Worm (Caenorhabditis elegans): ENCODE data around the gene srw-89.
A peak's percentile ranks its signal among the peaks of the same experiment; 100 is the strongest.

srw-89 gene

ce11 chrV:4043632-4044031 is 26.8 kb downstream of the srw-89 start, which contains the start of gene phat-3:
phat-3 (plus strand) TSS chrV:4043932.
- no peak for TF ChIP-seq D2030.7 (GFP tag; IDR thresholded peaks at IDR 0.05)
- no peak for TF ChIP-seq lsl-1 (GFP tag; optimal IDR thresholded peaks at IDR 0.05)
- 0 out of 2 replicates have a peak, but pooled peaks have one; percentile 52 for TF ChIP-seq F37B4.10 (GFP tag; IDR thresholded peaks at IDR 0.05)
- TF ChIP-seq F49E8.2 (tag; optimal IDR thresholded peaks at IDR 0.05; ENCODE audit: insufficient read depth): no peak

- TF ChIP-seq attf-6 (GFP tag; IDR thresholded peaks at IDR 0.05) (no peak), dpl-1 (GFP tag; optimal IDR thresholded peaks at IDR 0.05) (no peak), madf-8 (GFP tag; conservative IDR thresholded peaks at IDR 0.05) (no peak), attf-5 (GFP tag; optimal IDR thresholded peaks at IDR 0.05) (no peak), nhr-27 (tag; optimal IDR thresholded peaks at IDR 0.05) (no peak), akir-1 (GFP tag; optimal IDR thresholded peaks at IDR 0.05) (no peak)
Observed at ce11 chrV:4046122-4046521, 29.2 kb downstream of the srw-89 start, which contains the start of gene phat-7. phat-7 (plus strand) TSS chrV:4046422.

DNA sequence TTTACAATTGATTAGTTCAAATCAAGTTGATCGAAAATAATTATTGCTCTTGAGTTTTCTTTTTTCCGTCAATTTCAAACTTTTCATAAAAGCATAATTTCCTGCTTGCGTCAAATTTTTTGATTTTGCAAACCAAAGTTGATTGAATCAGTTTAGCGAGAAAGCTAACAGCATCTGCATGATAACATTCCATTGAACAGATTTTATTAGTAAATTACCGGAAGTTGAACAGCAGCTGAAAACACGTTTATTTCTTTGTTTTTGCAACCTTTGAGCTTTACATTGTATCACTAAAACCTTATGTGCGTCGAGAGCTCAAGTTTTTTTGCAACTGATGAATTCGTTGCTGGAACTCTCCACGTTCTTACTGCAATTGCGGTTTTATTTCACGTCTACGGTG is 30.7 kb downstream of the srw-89 start, which contains the start of gene srh-169:
srh-169 (plus strand) TSS at position 301 of the 400 bp plus-strand sequence.
- no peak for TF ChIP-seq gei-17 (GFP tag; optimal IDR thresholded peaks at IDR 0.05)
- TF ChIP-seq Y53F4B.3 (GFP tag; IDR thresholded peaks at IDR 0.05): no peak

DNA sequence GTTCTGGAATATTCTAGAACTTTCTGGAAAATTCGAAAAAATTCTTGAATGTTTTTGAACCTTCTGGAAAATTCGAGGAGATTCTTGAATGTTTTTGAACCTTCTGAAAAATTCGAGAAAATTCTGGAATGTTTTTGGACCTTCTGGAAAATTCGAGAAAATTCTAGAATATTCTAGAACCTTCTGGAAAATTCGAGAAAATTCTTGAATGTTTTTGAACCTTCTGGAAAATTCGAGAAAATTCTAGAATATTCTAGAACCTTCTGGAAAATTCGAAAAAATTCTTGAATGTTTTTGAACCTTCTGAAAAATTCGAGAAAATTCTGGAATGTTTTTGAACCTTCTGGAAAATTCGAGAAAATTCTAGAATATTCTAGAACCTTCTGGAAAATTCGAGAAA is 33.9 kb downstream of the srw-89 start:
- peak; percentile 93 for TF ChIP-seq hsf-1 (GFP tag; IDR thresholded peaks at IDR 0.05)

- no peak for TF ChIP-seq F37B4.10 (GFP tag; IDR thresholded peaks at IDR 0.05)
- no peak for TF ChIP-seq pha-4 (tag; optimal IDR thresholded peaks at IDR 0.05)
- TF ChIP-seq hmg-1.2 (GFP tag; IDR thresholded peaks at IDR 0.05): no peak
- no peak for TF ChIP-seq bed-2 (GFP tag; IDR thresholded peaks at IDR 0.05)
- TF ChIP-seq unc-62 (GFP tag; optimal IDR thresholded peaks at IDR 0.05): no peak
- no peak for TF ChIP-seq ceh-100 (GFP tag; IDR thresholded peaks at IDR 0.05)
Observed at ce11 chrV:4055025-4055424, 38.1 kb downstream of the srw-89 start, which contains the start of gene djr-1.2. djr-1.2 (minus strand) TSS chrV:4055125.

DNA sequence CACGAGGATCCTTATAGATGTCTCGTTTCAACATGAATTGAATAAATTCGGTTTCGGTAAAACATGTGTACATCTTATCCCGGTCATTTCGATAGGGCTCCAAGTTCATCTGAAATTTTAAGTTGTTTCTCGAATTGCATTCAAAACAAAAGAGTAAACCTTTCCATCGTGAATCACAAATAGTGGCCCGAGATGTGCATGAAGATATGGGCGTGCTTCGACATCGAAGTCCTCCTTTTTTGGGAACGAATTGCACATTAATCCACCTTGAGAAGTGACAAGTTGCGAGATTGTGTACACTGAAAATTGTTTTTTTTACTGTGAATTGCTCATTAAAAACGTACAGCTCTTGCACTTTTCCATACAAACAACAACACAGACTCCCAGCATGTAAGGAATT is 39.3 kb downstream of the srw-89 start:
- TF ChIP-seq snpc-1.3 (tag; optimal IDR thresholded peaks at IDR 0.05; ENCODE audit: insufficient read depth): no peak
- no peak for TF ChIP-seq pha-4 (tag; optimal IDR thresholded peaks at IDR 0.05)
- TF ChIP-seq B0336.3 (GFP tag; IDR thresholded peaks at IDR 0.05): no peak
- no peak for TF ChIP-seq Y95B8A.8 (GFP tag; IDR thresholded peaks at IDR 0.05)

- TF ChIP-seq lin-54 (GFP tag; optimal IDR thresholded peaks at IDR 0.05) (peak; percentile 57), Y67H2A.10 (GFP tag; conservative IDR thresholded peaks at IDR 0.05) (0 out of 2 replicates have a peak, but pooled peaks have one; percentile 30), ceh-91 (GFP tag; IDR thresholded peaks at IDR 0.05) (peak; percentile 69), B0019.2 (GFP tag; conservative IDR thresholded peaks at IDR 0.05) (0 out of 2 replicates have a peak, but pooled peaks have one; percentile 19), hsf-1 (GFP tag; IDR thresholded peaks at IDR 0.05) (peak; percentile 54), D2030.7 (GFP tag; IDR thresholded peaks at IDR 0.05) (peak; percentile 72; the same call in 1 of the 2 replicates), rcor-1 (GFP tag; IDR thresholded peaks at IDR 0.05) (peak; percentile 63; the same call in 1 of the 2 replicates), nfyb-1 (GFP tag; IDR thresholded peaks at IDR 0.05) (peak; percentile 83), hmg-1.2 (GFP tag; IDR thresholded peaks at IDR 0.05) (peak; percentile 91), mcd-1 (GFP tag; IDR thresholded peaks at IDR 0.05) (peak; percentile 98), lsl-1 (GFP tag; optimal IDR thresholded peaks at IDR 0.05) (peak; percentile 36), madf-6 (GFP tag; IDR thresholded peaks at IDR 0.05) (peak; percentile 66), egl-18 (GFP tag; IDR thresholded peaks at IDR 0.05) (0 out of 2 replicates have a peak, but pooled peaks have one; percentile 59), hmg-20 (GFP tag; IDR thresholded peaks at IDR 0.05) (0 out of 2 replicates have a peak, but pooled peaks have one; percentile 16), attf-5 (GFP tag; optimal IDR thresholded peaks at IDR 0.05) (peak; percentile 6), lir-1 (GFP tag; conservative IDR thresholded peaks at IDR 0.05) (peak; percentile 35; the same call in 1 of the 2 replicates), madf-8 (GFP tag; conservative IDR thresholded peaks at IDR 0.05) (peak; percentile 33; the same call in 1 of the 2 replicates), ekl-4 (GFP tag; IDR thresholded peaks at IDR 0.05) (peak; percentile 66; the same call in 1 of the 2 replicates), C06A6.2 (GFP tag; conservative IDR thresholded peaks at IDR 0.05) (peak; percentile 67), ceh-100 (GFP tag; IDR thresholded peaks at IDR 0.05) (peak; percentile 77), F33H1.4 (GFP tag; IDR thresholded peaks at IDR 0.05) (peak; percentile 60)
Observed at ce11 chrV:4063559-4064164, 46.8 kb downstream of the srw-89 start.
